Fruit fly (Drosophila melanogaster) whole organism: Measurements from ENCODE around the gene alpha-Man-Ia.

Source experiments
- CG8478 ChIP-seq: fragments of >200 bp; optimal IDR thresholded peaks from 2 replicates; lab custom pipeline; 2018; ENCODE audit warnings: inconsistent platforms
- Dll ChIP-seq: fragments of >200 bp; optimal IDR thresholded peaks from 2 replicates; lab custom pipeline; 2017
- EcR ChIP-seq, 2 experiments: fragments of >200 bp; optimal IDR thresholded peaks; 2 replicates each; lab custom pipeline; 2017; ENCODE audit warnings: missing biosample characterization in 2 of 2, missing genetic modification characterization in 2 of 2, missing genetic modification reagents in 2 of 2
- pan ChIP-seq: fragments of >200 bp; optimal IDR thresholded peaks from 2 replicates; lab custom pipeline; 2017
- psq ChIP-seq: fragments of >200 bp; optimal IDR thresholded peaks from 2 replicates; lab custom pipeline; 2017
- usp ChIP-seq: fragments of >200 bp; optimal IDR thresholded peaks from 2 replicates; lab custom pipeline; 2017; ENCODE audit warnings: missing biosample characterization, missing genetic modification characterization, mixed read lengths

alpha-Man-Ia gene

DNA sequence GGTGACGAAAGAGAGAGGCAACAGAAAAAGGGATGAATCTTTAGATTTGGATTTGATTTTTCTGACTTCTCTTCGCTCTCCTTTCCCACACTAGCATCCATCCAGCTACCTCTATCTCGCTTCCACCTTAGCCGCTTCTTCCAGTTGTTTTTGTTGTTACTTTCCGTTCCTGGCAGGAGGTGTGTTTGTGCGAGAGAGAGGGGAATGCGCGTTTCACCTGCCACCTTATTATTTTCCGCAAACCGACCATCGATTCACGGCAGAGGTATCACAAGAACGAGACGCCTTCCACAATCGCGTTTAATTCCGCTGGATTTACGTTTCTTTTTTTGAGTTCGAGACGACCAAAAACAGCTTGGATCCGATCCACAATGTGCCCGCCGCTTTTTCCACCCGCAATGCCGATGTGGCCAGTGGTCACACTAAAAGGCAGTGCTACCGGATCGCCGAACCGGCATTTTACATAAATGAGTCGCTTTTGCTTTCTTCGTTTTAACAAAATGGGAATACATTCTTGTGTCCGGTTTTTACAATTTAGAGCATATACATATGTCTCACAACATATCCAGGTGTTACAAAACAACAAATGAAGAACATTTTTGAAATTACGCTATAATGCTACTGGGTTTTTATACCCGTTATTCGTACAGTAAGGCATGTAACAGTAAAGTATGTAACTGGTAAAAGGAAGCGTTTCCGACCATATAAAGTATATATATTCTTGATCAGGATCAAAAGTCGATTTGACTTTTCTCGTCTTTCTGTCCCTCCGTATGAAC is at the start of gene alpha-Man-Ia:
Gene alpha-Man-Ia, minus strand, starts transcription at position 392 of the 779 bp plus-strand sequence.
- TF ChIP-seq CG8478 (lab: Kevin White, UChicago) (no peak), EcR (GFP tag; optimal IDR thresholded peaks at IDR 0.05; lab: Kevin White, UChicago) (no peak), usp (GFP tag; lab: Kevin White, UChicago) (no peak), pan (lab: Kevin White, UChicago) (no peak)

- TF ChIP-seq Dll (lab: Kevin White, UChicago) (no peak), CG8478 (lab: Kevin White, UChicago) (no peak), pan (lab: Kevin White, UChicago) (no peak), psq (lab: Kevin White, UChicago) (no peak), EcR (GFP tag; optimal IDR thresholded peaks at IDR 0.05; lab: Kevin White, UChicago) (no peak), usp (GFP tag; lab: Kevin White, UChicago) (no peak)
Measured at dm6 chrX:10375216-10375615, 49.5 kb upstream of the alpha-Man-Ia start, which contains the start of the genes CG32686 and CG2898. TSS of gene CG32686 (minus strand) at chrX:10375316. TSS of gene CG2898 (plus strand) at chrX:10375374.

DNA sequence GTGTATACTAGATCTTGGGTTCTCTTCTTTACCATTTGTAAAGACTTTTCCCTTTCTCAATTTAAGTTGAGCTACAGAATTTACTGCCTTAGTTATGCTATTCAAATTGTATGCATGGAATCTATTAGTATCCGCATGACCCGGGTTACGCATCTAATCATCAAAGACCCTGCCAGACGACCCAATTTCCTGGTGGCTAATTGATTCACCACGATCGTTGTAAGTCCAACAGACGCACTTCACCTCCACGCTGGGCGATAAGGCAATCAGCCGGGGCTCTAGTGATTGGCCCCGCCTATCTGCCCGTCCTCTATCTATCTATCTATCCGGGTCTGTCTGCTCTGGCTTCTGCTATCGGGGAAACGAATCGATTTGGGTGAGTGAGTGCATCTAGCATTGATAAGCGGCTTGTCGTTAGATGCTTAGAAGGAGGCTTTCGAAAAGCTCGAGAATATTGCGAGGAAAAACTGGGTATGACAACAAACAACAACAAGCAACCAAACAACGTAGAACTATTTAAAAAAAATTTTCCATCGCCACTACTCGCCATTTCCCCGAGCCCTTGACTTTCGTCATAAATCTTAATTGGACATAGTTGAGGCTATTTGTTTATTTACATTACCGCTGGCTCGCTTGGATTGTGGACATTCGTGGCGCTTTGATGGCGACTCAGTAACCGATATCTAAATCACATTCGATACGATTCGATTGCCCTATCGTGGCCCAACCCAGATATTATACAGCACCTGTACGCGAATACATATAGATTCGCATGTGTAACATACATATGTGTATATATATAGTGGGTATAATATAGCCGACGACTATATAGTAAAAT is 44.7 kb upstream of the alpha-Man-Ia start:
- no peak for TF ChIP-seq usp (GFP tag; lab: Kevin White, UChicago)
- no peak for TF ChIP-seq psq (lab: Kevin White, UChicago)
- TF ChIP-seq Dll (lab: Kevin White, UChicago): no peak
- no peak for TF ChIP-seq pan (lab: Kevin White, UChicago)
- TF ChIP-seq CG8478 (lab: Kevin White, UChicago): no peak
- TF ChIP-seq EcR (GFP tag; optimal IDR thresholded peaks at IDR 0.05; lab: Kevin White, UChicago): no peak

DNA sequence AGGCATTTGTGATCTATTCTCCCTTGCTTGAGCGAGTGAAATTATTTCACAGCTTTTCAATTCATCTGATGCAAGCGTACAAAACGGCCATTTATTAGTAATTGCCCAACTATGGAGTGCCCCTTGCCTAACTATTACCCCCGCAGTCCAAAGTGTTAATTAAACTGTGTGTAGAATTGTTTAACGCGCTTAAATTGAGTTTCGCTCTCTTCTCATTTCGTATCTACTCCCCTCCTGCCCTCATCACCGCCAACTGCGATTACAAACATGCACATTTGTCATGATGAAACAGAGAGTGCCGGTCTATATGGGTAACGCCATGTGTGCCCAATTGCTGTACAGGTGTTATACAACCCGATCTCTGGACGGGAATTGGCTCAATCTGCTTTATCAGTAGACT is 44.0 kb upstream of the alpha-Man-Ia start:
- no peak for TF ChIP-seq Dll (lab: Kevin White, UChicago)
- no peak for TF ChIP-seq EcR (GFP tag; optimal IDR thresholded peaks at IDR 0.05; lab: Kevin White, UChicago)
- no peak for TF ChIP-seq CG8478 (lab: Kevin White, UChicago)
- no peak for TF ChIP-seq psq (lab: Kevin White, UChicago)
- TF ChIP-seq usp (GFP tag; lab: Kevin White, UChicago): no peak
- TF ChIP-seq pan (lab: Kevin White, UChicago): no peak

DNA sequence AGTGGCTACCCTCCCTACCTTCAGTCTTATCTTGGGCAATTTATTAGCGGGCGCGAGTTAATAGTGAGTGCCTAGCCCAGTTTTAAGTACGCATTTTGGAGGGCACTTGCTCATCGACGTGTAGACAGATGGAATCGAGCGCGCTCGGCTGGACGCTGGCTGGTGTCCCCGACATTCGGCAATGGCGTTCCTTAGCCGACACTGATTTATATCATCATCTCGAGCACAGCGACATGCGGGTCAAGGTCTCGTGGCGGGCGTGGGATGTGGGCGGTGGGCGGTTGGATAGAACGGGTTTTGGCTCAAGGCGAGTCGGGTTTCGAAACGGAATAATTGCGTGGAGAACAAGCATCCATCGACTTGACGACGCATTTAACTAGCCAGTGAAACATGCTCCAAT is 43.6 kb upstream of the alpha-Man-Ia start:
- TF ChIP-seq EcR (GFP tag; optimal IDR thresholded peaks at IDR 0.05; lab: Kevin White, UChicago) (no peak), Dll (lab: Kevin White, UChicago) (no peak), CG8478 (lab: Kevin White, UChicago) (no peak), pan (lab: Kevin White, UChicago) (no peak), usp (GFP tag; lab: Kevin White, UChicago) (no peak), psq (lab: Kevin White, UChicago) (no peak)

DNA sequence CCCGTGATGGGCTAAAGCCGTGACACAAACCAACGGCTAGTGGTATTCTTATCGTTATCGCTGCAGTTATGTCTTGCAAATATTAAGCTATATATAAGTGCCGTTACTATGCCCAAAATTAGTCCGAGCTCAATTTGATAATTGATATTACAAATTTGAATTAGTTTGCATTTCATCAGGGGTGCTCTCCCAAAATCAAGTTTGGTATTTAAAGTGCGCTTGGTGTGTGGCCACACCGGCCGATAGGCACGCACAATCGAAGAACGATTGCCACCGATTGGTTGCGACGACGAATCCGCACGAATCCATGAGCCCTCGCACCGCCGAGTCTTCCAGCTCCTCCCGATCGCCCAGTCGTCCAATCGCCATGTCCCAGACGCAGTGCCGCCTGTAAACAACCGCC is 42.0 kb upstream of the alpha-Man-Ia start, which contains the start of gene CG17841:
Gene CG17841, plus strand, starts transcription at position 252 of the 403 bp plus-strand sequence.
- no peak for TF ChIP-seq Dll (lab: Kevin White, UChicago)
- no peak for TF ChIP-seq CG8478 (lab: Kevin White, UChicago)

DNA sequence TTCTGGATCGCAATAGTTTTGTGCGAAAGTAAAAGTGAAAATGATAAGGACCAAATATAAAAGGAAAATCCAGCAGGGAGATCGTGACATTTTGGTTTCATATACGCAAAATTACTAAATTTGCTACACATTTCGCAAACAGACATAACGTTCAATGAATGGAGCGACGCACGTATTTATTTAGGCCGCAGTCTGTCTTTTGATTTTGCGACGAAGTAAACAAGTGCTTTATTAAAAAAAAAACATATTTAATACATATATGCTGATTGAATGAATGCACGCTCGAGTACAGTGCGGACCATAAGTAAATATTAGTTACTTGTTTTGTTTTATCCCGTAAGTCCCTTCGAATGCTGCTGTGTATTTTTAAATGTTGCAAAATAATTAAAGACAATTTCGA is 41.6 kb upstream of the alpha-Man-Ia start, which contains the start of gene CG32679:
Gene CG32679, minus strand, starts transcription at position 101 of the 400 bp plus-strand sequence.
- TF ChIP-seq usp (GFP tag; lab: Kevin White, UChicago): no peak
- TF ChIP-seq psq (lab: Kevin White, UChicago): no peak
- TF ChIP-seq CG8478 (lab: Kevin White, UChicago): no peak
- no peak for TF ChIP-seq Dll (lab: Kevin White, UChicago)
- TF ChIP-seq pan (lab: Kevin White, UChicago): no peak
- no peak for TF ChIP-seq EcR (GFP tag; optimal IDR thresholded peaks at IDR 0.05; lab: Kevin White, UChicago)

- TF ChIP-seq usp (GFP tag; lab: Kevin White, UChicago) (no peak), EcR (GFP tag; optimal IDR thresholded peaks at IDR 0.05; lab: Kevin White, UChicago) (no peak), Dll (lab: Kevin White, UChicago) (no peak), CG8478 (lab: Kevin White, UChicago) (no peak)
Measured at dm6 chrX:10365748-10366415, 40.1 kb upstream of the alpha-Man-Ia start.

dm6 chrX:10364556-10365227 is 38.9 kb upstream of the alpha-Man-Ia start:
- no peak for TF ChIP-seq psq (lab: Kevin White, UChicago)
- TF ChIP-seq CG8478 (lab: Kevin White, UChicago): no peak
- TF ChIP-seq Dll (lab: Kevin White, UChicago): no peak
- no peak for TF ChIP-seq usp (GFP tag; lab: Kevin White, UChicago)
- TF ChIP-seq pan (lab: Kevin White, UChicago): no peak
- no peak for TF ChIP-seq EcR (GFP tag; optimal IDR thresholded peaks at IDR 0.05; lab: Kevin White, UChicago)
